Fruit fly (Drosophila melanogaster) whole organism: ENCODE data around the gene CG31445.

Experiments
- CG8478 ChIP-seq: fragments of >200 bp; optimal IDR thresholded peaks from 2 replicates; lab custom pipeline; 2018; ENCODE audit warnings: inconsistent platforms
- Dll ChIP-seq: fragments of >200 bp; optimal IDR thresholded peaks from 2 replicates; lab custom pipeline; 2017
- EcR ChIP-seq, 2 experiments: fragments of >200 bp; optimal IDR thresholded peaks; 2 replicates each; lab custom pipeline; 2017; ENCODE audit warnings: missing biosample characterization in 2 of 2, missing genetic modification characterization in 2 of 2, missing genetic modification reagents in 2 of 2
- pan ChIP-seq: fragments of >200 bp; optimal IDR thresholded peaks from 2 replicates; lab custom pipeline; 2017
- psq ChIP-seq: fragments of >200 bp; optimal IDR thresholded peaks from 2 replicates; lab custom pipeline; 2017
- usp ChIP-seq: fragments of >200 bp; optimal IDR thresholded peaks from 2 replicates; lab custom pipeline; 2017; ENCODE audit warnings: missing biosample characterization, missing genetic modification characterization, mixed read lengths

The CG31445 gene

DNA sequence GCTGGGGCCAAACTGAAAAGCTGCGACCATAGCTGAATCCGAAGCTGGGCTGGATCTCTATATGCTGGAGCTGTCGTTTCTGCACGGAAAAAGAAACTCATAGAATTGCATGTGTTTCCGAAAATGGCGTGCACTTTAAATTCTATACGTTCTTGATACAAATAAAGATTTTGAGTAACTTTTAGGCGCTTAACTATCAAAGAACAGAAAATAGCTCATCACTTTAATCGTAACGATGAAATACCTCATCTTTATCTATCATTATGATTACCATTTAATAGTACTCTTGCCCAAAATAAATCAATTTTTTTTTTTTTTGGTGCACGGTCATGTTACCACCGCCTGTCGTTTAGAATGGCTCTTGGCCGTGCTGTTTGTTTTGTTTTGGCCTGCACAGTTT, 32.9 kb downstream of the CG31445 start:
- TF ChIP-seq psq (lab: Kevin White, UChicago) (no peak), CG8478 (lab: Kevin White, UChicago) (no peak), Dll (no peak)

DNA sequence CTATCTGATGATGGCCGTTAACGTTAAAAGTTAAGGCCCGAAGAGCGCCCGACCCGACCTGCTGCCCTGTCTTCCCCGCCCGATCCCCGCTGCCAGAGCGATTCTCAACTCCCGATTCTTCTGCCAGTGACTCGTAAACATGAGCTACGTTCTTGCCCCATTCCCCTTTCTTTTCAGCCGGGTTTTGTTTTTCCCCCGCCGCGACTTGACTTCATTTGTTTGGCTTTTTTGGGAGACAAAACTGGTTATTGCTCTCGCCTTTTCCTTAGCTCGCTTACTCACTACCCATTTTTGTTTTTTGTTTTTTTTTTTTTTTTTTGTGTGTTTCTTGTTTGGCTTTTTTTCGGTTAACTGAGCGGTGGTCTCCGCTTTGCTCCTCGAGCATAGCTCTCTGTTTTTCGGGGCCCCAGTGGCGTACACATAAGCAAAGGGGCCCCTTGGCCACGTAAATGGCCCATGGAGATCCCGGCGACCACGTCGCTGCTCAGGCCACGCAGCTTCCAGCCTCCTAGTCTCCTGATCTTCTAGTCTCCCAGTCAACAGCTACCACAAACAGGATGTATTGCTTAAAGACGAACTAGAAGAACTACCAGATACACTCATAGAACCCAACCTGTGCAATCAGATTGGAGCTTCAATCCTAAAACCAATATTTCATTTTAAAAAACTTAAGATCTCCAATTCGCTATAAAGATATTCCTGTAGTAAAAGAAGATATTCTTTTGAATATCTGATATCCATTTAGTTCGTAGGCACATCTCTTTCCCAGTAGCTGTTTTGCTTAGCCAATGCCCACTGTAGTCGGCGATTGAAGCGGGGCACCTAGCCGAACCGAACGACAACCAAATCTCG, 33.9 kb downstream of the CG31445 start:
- peak in 1 of 2 experiments; percentile 70 for TF ChIP-seq EcR (GFP tag; optimal IDR thresholded peaks at IDR 0.05; lab: Kevin White, UChicago)
- TF ChIP-seq Dll = peak; percentile 11
- TF ChIP-seq usp (GFP tag; lab: Kevin White, UChicago) = no peak
- TF ChIP-seq pan = no peak
- TF ChIP-seq psq (lab: Kevin White, UChicago) = no peak
- TF ChIP-seq CG8478 (lab: Kevin White, UChicago) = no peak

dm6 chr3R:29210091-29210490, 34.5 kb downstream of the CG31445 start:
- TF ChIP-seq CG8478 (lab: Kevin White, UChicago) = no peak
- TF ChIP-seq EcR (GFP tag; optimal IDR thresholded peaks at IDR 0.05; lab: Kevin White, UChicago) = no peak
- TF ChIP-seq pan = no peak
- no peak for TF ChIP-seq Dll
- no peak for TF ChIP-seq psq (lab: Kevin White, UChicago)
- no peak for TF ChIP-seq usp (GFP tag; lab: Kevin White, UChicago)

- no peak for TF ChIP-seq pan
- TF ChIP-seq Dll = no peak
- TF ChIP-seq psq (lab: Kevin White, UChicago) = no peak
- TF ChIP-seq EcR (GFP tag; optimal IDR thresholded peaks at IDR 0.05; lab: Kevin White, UChicago) = no peak
- TF ChIP-seq usp (GFP tag; lab: Kevin White, UChicago) = no peak
- TF ChIP-seq CG8478 (lab: Kevin White, UChicago) = no peak
These were observed 36.6 kb downstream of the CG31445 start for dm6 chr3R:29207996-29208395.

DNA sequence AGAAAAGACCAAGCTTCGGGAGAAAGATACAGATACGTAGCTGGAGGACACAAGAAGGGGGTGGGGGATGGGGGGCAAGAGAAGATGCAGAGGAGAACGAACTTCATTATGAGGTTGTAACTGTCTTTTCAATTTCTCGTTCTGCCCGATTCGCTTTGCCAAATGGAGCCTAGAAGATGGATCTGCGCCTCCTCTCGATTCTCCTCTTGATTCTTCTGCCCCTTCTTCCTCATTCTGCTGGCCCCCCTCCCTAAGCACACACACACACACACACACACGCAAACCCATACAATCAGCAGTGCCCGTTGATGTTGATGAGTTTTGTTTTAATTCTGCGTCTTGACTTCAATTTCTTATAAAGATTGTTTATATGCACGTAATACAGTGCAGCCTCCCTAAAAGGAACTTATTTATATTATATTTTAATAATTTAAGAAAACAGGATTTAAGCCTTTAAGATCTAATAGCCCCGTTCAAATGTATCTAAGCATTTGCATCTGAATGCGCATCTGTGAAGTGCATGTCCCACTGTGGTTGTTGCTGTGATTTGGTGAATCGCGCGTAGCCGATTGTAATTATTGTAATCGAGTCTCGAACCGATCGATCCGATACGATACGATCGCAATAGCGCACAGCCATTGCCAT, 37.5 kb downstream of the CG31445 start:
- TF ChIP-seq EcR (GFP tag; optimal IDR thresholded peaks at IDR 0.05; lab: Kevin White, UChicago) = peak in 1 of 2 experiments; percentile 32
- TF ChIP-seq CG8478 (lab: Kevin White, UChicago) = no peak

dm6 chr3R:29206198-29207011, 38.2 kb downstream of the CG31445 start:
- TF ChIP-seq pan (no peak), usp (GFP tag; lab: Kevin White, UChicago) (no peak), Dll (no peak), psq (lab: Kevin White, UChicago) (no peak), EcR (GFP tag; optimal IDR thresholded peaks at IDR 0.05; lab: Kevin White, UChicago) (no peak), CG8478 (lab: Kevin White, UChicago) (peak; percentile 28)

DNA sequence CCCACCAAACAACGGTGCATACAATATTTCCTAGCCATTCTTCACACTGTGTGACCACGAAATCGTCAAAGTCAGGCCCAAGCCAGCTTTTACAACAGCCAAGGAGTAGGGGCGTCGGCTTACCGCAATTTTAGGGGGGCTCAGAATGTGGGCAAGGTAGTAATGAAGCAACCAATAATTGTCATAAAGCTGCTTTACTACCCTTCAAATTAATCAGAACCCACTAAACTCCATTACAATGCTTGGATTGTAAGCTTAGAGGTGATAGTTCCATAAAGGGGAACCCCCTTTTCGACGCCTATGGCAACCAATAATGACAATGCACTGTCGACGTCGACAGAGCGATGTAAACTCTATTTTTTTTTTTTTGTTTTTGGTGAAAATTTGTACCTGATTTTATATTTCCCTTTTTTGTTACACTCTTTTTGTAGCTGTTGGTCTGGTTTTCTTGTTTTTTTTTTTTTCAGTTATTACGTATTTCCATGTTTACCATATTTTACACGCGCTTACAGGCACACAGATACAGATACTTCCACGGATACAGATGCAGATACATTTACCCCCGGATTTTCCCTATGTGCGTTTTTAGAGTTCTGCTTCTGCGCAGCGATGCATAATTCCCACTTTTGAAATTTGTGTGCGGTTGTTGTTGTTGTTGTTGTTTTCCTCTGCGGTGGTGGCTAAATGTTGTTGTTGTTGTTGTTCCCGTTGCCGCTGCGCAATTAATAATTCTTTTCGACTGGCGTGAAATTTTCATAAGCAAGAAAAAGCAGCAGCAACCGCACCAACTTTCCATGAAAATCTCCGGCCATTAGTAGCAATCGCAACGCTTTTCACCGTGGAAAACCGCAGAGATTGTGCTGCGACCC, 39.8 kb downstream of the CG31445 start:
- TF ChIP-seq psq (lab: Kevin White, UChicago) (no peak), pan (no peak), usp (GFP tag; lab: Kevin White, UChicago) (no peak), CG8478 (lab: Kevin White, UChicago) (no peak), EcR (GFP tag; optimal IDR thresholded peaks at IDR 0.05; lab: Kevin White, UChicago) (no peak), Dll (no peak)

- TF ChIP-seq Dll (no peak), EcR (GFP tag; optimal IDR thresholded peaks at IDR 0.05; lab: Kevin White, UChicago) (no peak), usp (GFP tag; lab: Kevin White, UChicago) (no peak)
These were observed 40.6 kb downstream of the CG31445 start, which contains the start of gene Cyt-c1L for dm6 chr3R:29204033-29204432. TSS of gene Cyt-c1L (minus strand) at chr3R:29204133.

dm6 chr3R:29202418-29202817, 42.2 kb downstream of the CG31445 start, which contains the start of gene Mesh1:
TSS of gene Mesh1 (minus strand) at chr3R:29202525.
- no peak for TF ChIP-seq psq (lab: Kevin White, UChicago)
- no peak for TF ChIP-seq EcR (GFP tag; optimal IDR thresholded peaks at IDR 0.05; lab: Kevin White, UChicago)
- TF ChIP-seq CG8478 (lab: Kevin White, UChicago) = no peak
- no peak for TF ChIP-seq Dll
- TF ChIP-seq usp (GFP tag; lab: Kevin White, UChicago) = no peak
- TF ChIP-seq pan = no peak

dm6 chr3R:29199807-29200693, 44.6 kb downstream of the CG31445 start, which contains the start of gene CG11899:
TSS of gene CG11899 (plus strand) at chr3R:29200454.
- TF ChIP-seq EcR (GFP tag; optimal IDR thresholded peaks at IDR 0.05; lab: Kevin White, UChicago) = peak; percentile 86 to 91
- TF ChIP-seq Dll = no peak
- no peak for TF ChIP-seq CG8478 (lab: Kevin White, UChicago)
